Worm (Caenorhabditis elegans): ENCODE measurements around the gene Y113G7B.15.

DNA sequence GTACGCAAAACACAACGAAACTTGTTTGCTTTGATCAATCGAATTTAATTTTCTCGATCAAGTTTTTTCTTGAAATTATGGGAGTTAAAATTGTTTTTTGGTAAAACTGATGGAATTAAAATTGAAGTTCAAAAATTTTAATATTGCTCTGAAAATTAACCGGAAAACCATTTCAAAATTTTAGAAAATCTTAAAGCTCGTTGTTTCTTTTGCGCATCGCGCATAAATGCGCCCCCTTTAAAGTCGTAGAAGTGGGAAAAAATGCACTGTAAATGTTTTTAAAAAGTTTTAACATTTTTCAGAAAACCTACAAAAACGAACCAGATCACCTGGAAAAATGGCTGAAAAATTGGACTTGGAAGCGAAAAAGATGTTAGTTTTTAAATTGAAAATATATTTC lies 30.6 kb downstream of the Y113G7B.15 start, which contains the start of gene fbxa-113:
- TF ChIP-seq elt-2 (tag; optimal IDR thresholded peaks at IDR 0.05), result no peak
- no peak for TF ChIP-seq tbx-2 (tag; optimal IDR thresholded peaks at IDR 0.05)
- no peak for TF ChIP-seq madf-2 (tag; optimal IDR thresholded peaks at IDR 0.05)
- no peak for TF ChIP-seq hlh-8 (tag; optimal IDR thresholded peaks at IDR 0.05)

All from whole organism, late embryonic.